Worm (Caenorhabditis elegans): ENCODE results near the gene C34E10.9.

Gene C34E10.9

ce11 chrIII:5230415-5230814 is 32.8 kb downstream of the C34E10.9 start, which contains the start of gene prmt-5 (continued):
- TF ChIP-seq nhr-102 (tag; optimal IDR thresholded peaks at IDR 0.05) (peak; percentile 74), snpc-4 (tag; optimal IDR thresholded peaks at IDR 0.05) (no peak), hlh-11 (tag; optimal IDR thresholded peaks at IDR 0.05) (peak; percentile 51), nhr-42 (GFP tag; IDR thresholded peaks at IDR 0.05) (peak; percentile 65; the same call in 1 of the 2 replicates), tra-1 (GFP tag; IDR thresholded peaks at IDR 0.05) (peak; percentile 67), saeg-2 (GFP tag; IDR thresholded peaks at IDR 0.05) (no peak), T20F7.1 (GFP tag; optimal IDR thresholded peaks at IDR 0.05) (peak; percentile 59), daf-16 (GFP tag; optimal IDR thresholded peaks at IDR 0.05) (peak; percentile 25 to 57), daf-16 (tag; optimal IDR thresholded peaks at IDR 0.05) (peak; percentile 55), dmd-8 (GFP tag; IDR thresholded peaks at IDR 0.05) (no peak), madf-9 (GFP tag; conservative IDR thresholded peaks at IDR 0.05) (0 out of 2 replicates have a peak, but pooled peaks have one; percentile 6), R02D3.7 (tag; optimal IDR thresholded peaks at IDR 0.05) (no peak), ztf-7 (tag; optimal IDR thresholded peaks at IDR 0.05) (no peak), pha-4 (GFP tag; IDR thresholded peaks at IDR 0.05) (peak; percentile 81; the same call in 1 of the 2 replicates), pha-4 (tag; optimal IDR thresholded peaks at IDR 0.05) (no peak), spr-1 (tag; optimal IDR thresholded peaks at IDR 0.05) (peak; percentile 45), ceh-82 (tag; optimal IDR thresholded peaks at IDR 0.05) (no peak), skn-1 (tag; optimal IDR thresholded peaks at IDR 0.05) (no peak), Y48G9A.11 (GFP tag; IDR thresholded peaks at IDR 0.05) (peak; percentile 34; the same call in 1 of the 2 replicates), ceh-44 (GFP tag; IDR thresholded peaks at IDR 0.05) (no peak), duxl-1 (tag; optimal IDR thresholded peaks at IDR 0.05; ENCODE audit: poor library complexity) (peak; percentile 74), lin-39 (tag; optimal IDR thresholded peaks at IDR 0.05) (no peak), sdz-12 (GFP tag; optimal IDR thresholded peaks at IDR 0.05) (peak; percentile 48), nhr-111 (GFP tag; optimal IDR thresholded peaks at IDR 0.05) (peak; percentile 62), madf-5 (GFP tag; IDR thresholded peaks at IDR 0.05) (0 out of 4 replicates have a peak, but pooled peaks of 1 of the 2 experiments have one; percentile 4), arid-1 (GFP tag; conservative IDR thresholded peaks at IDR 0.05) (peak; percentile 85), nhr-28 (tag; optimal IDR thresholded peaks at IDR 0.05) (peak; percentile 2), rbr-2 (tag; optimal IDR thresholded peaks at IDR 0.05) (peak; percentile 30), dpl-1 (GFP tag; optimal IDR thresholded peaks at IDR 0.05) (peak; percentile 0)

DNA sequence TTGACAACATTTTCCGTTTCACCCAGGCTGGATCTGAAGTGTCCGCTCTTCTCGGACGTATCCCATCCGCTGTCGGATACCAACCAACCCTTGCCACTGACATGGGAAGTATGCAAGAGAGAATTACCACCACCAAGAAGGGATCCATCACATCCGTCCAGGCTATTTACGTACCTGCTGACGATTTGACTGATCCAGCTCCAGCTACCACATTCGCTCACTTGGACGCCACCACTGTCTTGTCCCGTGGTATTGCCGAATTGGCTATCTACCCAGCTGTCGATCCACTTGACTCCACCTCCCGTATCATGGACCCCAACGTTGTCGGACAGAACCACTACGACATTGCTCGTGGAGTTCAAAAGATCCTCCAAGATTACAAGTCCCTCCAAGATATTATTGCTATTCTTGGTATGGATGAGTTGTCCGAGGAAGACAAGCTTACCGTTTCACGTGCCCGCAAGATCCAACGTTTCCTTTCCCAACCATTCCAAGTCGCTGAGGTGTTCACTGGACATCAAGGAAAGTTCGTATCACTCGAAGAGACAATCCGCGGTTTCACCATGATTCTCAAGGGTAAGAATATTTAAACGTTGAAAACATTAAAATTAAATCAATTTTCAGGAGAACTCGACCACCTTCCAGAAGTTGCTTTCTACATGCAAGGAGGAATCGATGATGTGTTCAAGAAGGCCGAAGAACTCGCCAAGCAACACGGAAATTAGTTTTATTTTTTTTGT is 33.5 kb downstream of the C34E10.9 start:
- TF ChIP-seq aha-1 (tag) (peak; percentile 82), aly-2 (tag; optimal IDR thresholded peaks at IDR 0.05) (peak; percentile 75), nhr-11 (tag; optimal IDR thresholded peaks at IDR 0.05) (no peak), nhr-76 (tag; optimal IDR thresholded peaks at IDR 0.05) (no peak), daf-8 (GFP tag; IDR thresholded peaks at IDR 0.05) (no peak), D1046.2 (GFP tag; IDR thresholded peaks at IDR 0.05) (0 out of 2 replicates have a peak, but pooled peaks have one; percentile 20)

DNA sequence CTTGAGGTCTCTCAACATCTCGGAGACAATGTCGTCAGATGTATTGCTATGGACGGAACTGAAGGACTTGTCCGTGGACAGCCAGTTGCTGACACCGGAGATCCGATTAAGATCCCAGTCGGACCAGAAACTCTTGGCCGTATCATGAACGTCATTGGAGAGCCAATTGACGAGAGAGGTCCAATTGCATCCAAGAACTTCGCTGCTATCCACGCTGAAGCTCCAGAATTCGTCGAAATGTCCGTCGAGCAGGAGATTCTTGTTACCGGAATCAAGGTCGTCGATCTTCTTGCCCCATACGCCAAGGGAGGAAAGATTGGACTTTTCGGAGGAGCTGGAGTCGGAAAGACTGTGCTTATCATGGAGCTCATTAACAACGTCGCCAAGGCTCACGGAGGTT is 34.4 kb downstream of the C34E10.9 start:
- TF ChIP-seq pha-4 (GFP tag; IDR thresholded peaks at IDR 0.05) (no peak), pha-4 (tag; optimal IDR thresholded peaks at IDR 0.05) (no peak), hmg-1.1 (GFP tag; IDR thresholded peaks at IDR 0.05) (no peak), tra-1 (GFP tag; IDR thresholded peaks at IDR 0.05) (no peak), lin-29 (GFP tag; IDR thresholded peaks at IDR 0.05) (no peak), egl-27 (tag; optimal IDR thresholded peaks at IDR 0.05) (no peak), ztf-11 (tag; optimal IDR thresholded peaks at IDR 0.05) (no peak), tag-97 (GFP tag; IDR thresholded peaks at IDR 0.05) (no peak)

All from whole organism, L4 larva.